Worm (Caenorhabditis elegans) whole organism, young adult: ENCODE results near the gene ndab-2.
A peak's percentile ranks its signal among the peaks of the same experiment; 100 is the strongest.

ENCODE experiments used
- B0019.2 ChIP-seq: fragments of 200-800 bp; sonication (Bioruptor generic); conservative IDR thresholded peaks from 2 replicates; pipeline ENCODE4 v1.3.6; 2022; ENCODE audit warnings: missing genetic modification reagents, missing genetic modification characterization, missing compliant biosample characterization
- B0035.1 ChIP-seq: sonication (generic microtip); optimal IDR thresholded peaks from 2 replicates; lab custom pipeline; 2016; ENCODE audit warnings: missing genetic modification characterization, mild to moderate bottlenecking, missing compliant biosample characterization, missing genotype, missing genetic modification reagents
- F23B12.7 ChIP-seq: sonication (generic microtip); optimal IDR thresholded peaks from 2 replicates; lab custom pipeline; 2017; ENCODE audit warnings: missing genetic modification characterization, mild to moderate bottlenecking, missing compliant biosample characterization, antibody characterized with exemption, moderate library complexity; ENCODE audit not compliant: insufficient read depth
- F52B5.7 ChIP-seq: sonication (generic microtip); optimal IDR thresholded peaks from 2 replicates; lab custom pipeline; 2016; ENCODE audit warnings: mild to moderate bottlenecking, missing genetic modification characterization, missing compliant biosample characterization
- F57C9.4 ChIP-seq: sonication (generic microtip); optimal IDR thresholded peaks from 2 replicates; lab custom pipeline; 2017; ENCODE audit warnings: mild to moderate bottlenecking, missing genetic modification characterization, missing compliant biosample characterization
- K12H6.12 ChIP-seq: fragments of 200-800 bp; sonication (Bioruptor generic); optimal IDR thresholded peaks from 2 replicates; lab custom pipeline; 2018; ENCODE audit warnings: mild to moderate bottlenecking, missing genetic modification characterization, missing compliant biosample characterization
- T26A5.8 ChIP-seq: sonication (generic microtip); optimal IDR thresholded peaks from 2 replicates; lab custom pipeline; 2016; ENCODE audit warnings: missing genetic modification characterization, missing compliant biosample characterization
- Y53F4B.3 ChIP-seq: fragments of 200-800 bp; sonication (Bioruptor generic); IDR thresholded peaks from 2 replicates; pipeline ENCODE4 v1.3.6; 2022; ENCODE audit warnings: missing genetic modification reagents, missing genetic modification characterization, missing compliant biosample characterization
- Y79H2A.3 ChIP-seq: fragments of 200-800 bp; sonication (Bioruptor generic); conservative IDR thresholded peaks from 2 replicates; pipeline ENCODE4 v1.3.6; 2022; ENCODE audit warnings: missing genetic modification reagents, missing genetic modification characterization, missing compliant biosample characterization
- Y95B8A.8 ChIP-seq: fragments of 200-800 bp; sonication (Bioruptor generic); IDR thresholded peaks from 2 replicates; pipeline ENCODE4 v1.3.6; 2022; ENCODE audit warnings: missing genetic modification reagents, missing genetic modification characterization, missing compliant biosample characterization
- akir-1 ChIP-seq: fragments of 200-800 bp; sonication (Bioruptor generic); optimal IDR thresholded peaks from 2 replicates; lab custom pipeline; 2018; ENCODE audit warnings: mild to moderate bottlenecking, missing genetic modification characterization, moderate library complexity, missing compliant biosample characterization
- aptf-2 ChIP-seq: fragments of 200-800 bp; sonication (Bioruptor generic); conservative IDR thresholded peaks from 2 replicates; pipeline ENCODE4 v1.3.6; 2022; ENCODE audit warnings: missing genetic modification reagents, missing genetic modification characterization, missing compliant biosample characterization
- attf-3 ChIP-seq: fragments of 200-800 bp; sonication (Bioruptor generic); conservative IDR thresholded peaks from 2 replicates; pipeline ENCODE4 v1.3.6; 2022; ENCODE audit warnings: missing genetic modification reagents, missing genetic modification characterization, missing compliant biosample characterization
- ccch-3 ChIP-seq: fragments of 200-800 bp; sonication (Bioruptor generic); optimal IDR thresholded peaks from 2 replicates; lab custom pipeline; 2018; ENCODE audit warnings: mild to moderate bottlenecking, missing genetic modification characterization, missing compliant biosample characterization
- cebp-1 ChIP-seq, 2 experiments: fragments of 200-800 bp in 1 of 2; sonication (Bioruptor generic) in 1 of 2; sonication (generic microtip) in 1 of 2; IDR thresholded peaks in 1 of 2; optimal IDR thresholded peaks in 1 of 2; 2 replicates each; pipeline versions ENCODE4 v1.3.6 to Lab custom; 2017 to 2022; ENCODE audit warnings: missing compliant biosample characterization in 2 of 2, missing genetic modification characterization in 2 of 2, mild to moderate bottlenecking in 1 of 2, missing genetic modification reagents in 1 of 2, moderate library complexity in 1 of 2
- ceh-91 ChIP-seq: fragments of 200-800 bp; sonication (Bioruptor generic); IDR thresholded peaks from 2 replicates; pipeline ENCODE4 v1.3.6; 2022; ENCODE audit warnings: missing genetic modification reagents, missing genetic modification characterization, missing compliant biosample characterization
- die-1 ChIP-seq: sonication (generic microtip); optimal IDR thresholded peaks from 2 replicates; lab custom pipeline; 2016; ENCODE audit warnings: missing genotype, mild to moderate bottlenecking, missing genetic modification characterization, missing compliant biosample characterization
- dox-1 ChIP-seq: fragments of 200-800 bp; sonication (Bioruptor generic); IDR thresholded peaks from 2 replicates; pipeline ENCODE4 v1.3.6; 2022; ENCODE audit warnings: missing genetic modification reagents, missing genetic modification characterization, missing compliant biosample characterization
- dpff-1 ChIP-seq: sonication (generic microtip); optimal IDR thresholded peaks from 2 replicates; lab custom pipeline; 2017; ENCODE audit warnings: mild to moderate bottlenecking, missing genetic modification characterization, missing compliant biosample characterization
- egl-44 ChIP-seq: fragments of 200-800 bp; sonication (Bioruptor generic); IDR thresholded peaks from 2 replicates; pipeline ENCODE4 v1.3.6; 2022; ENCODE audit warnings: missing genetic modification reagents, missing genetic modification characterization, missing compliant biosample characterization
- ets-4 ChIP-seq: fragments of 200-800 bp; sonication (Bioruptor generic); optimal IDR thresholded peaks from 2 replicates; lab custom pipeline; 2018; ENCODE audit warnings: mild to moderate bottlenecking, missing genetic modification characterization, missing compliant biosample characterization
- gei-17 ChIP-seq: fragments of 200-800 bp; sonication (Bioruptor generic); optimal IDR thresholded peaks from 2 replicates; lab custom pipeline; 2018; ENCODE audit warnings: mild to moderate bottlenecking, missing genetic modification characterization, missing compliant biosample characterization
- him-1 ChIP-seq: sonication (generic microtip); optimal IDR thresholded peaks from 2 replicates; lab custom pipeline; 2016; ENCODE audit warnings: missing genotype, missing genetic modification reagents, missing genetic modification characterization, missing compliant biosample characterization
- hlh-12 ChIP-seq: sonication (generic microtip); optimal IDR thresholded peaks from 2 replicates; lab custom pipeline; 2016; ENCODE audit warnings: missing genetic modification characterization, missing compliant biosample characterization
- hlh-26 ChIP-seq: fragments of 200-800 bp; sonication (Bioruptor generic); conservative IDR thresholded peaks from 2 replicates; pipeline ENCODE4 v1.3.6; 2022; ENCODE audit warnings: missing genetic modification reagents, missing genetic modification characterization, missing compliant biosample characterization
- hmg-1.2 ChIP-seq: fragments of 200-800 bp; sonication (Bioruptor generic); IDR thresholded peaks from 2 replicates; pipeline ENCODE4 v1.3.6; 2022; ENCODE audit warnings: missing genetic modification reagents, missing genetic modification characterization, missing compliant biosample characterization
- let-607 ChIP-seq, 2 experiments: fragments of 200-800 bp in 1 of 2; sonication (Bioruptor generic) in 1 of 2; sonication (generic microtip) in 1 of 2; optimal IDR thresholded peaks; 2 replicates each; lab custom pipeline; 2016 to 2018; ENCODE audit warnings: mild to moderate bottlenecking in 2 of 2, missing compliant biosample characterization in 2 of 2, missing genetic modification characterization in 2 of 2, moderate library complexity in 2 of 2, missing genotype in 1 of 2
- lin-40 ChIP-seq: sonication (generic microtip); optimal IDR thresholded peaks from 2 replicates; lab custom pipeline; 2016; ENCODE audit warnings: missing genetic modification characterization, mild to moderate bottlenecking, missing compliant biosample characterization, missing genotype, missing genetic modification reagents
- lin-54 ChIP-seq: fragments of 200-800 bp; sonication (Bioruptor generic); optimal IDR thresholded peaks from 2 replicates; lab custom pipeline; 2018; ENCODE audit warnings: mild to moderate bottlenecking, missing genetic modification characterization, missing compliant biosample characterization
- lir-1 ChIP-seq: fragments of 200-800 bp; sonication (Bioruptor generic); conservative IDR thresholded peaks from 2 replicates; pipeline ENCODE4 v1.3.6; 2022; ENCODE audit warnings: missing genetic modification reagents, missing genetic modification characterization, missing compliant biosample characterization
- madf-10 ChIP-seq: sonication (generic microtip); optimal IDR thresholded peaks from 2 replicates; lab custom pipeline; 2016; ENCODE audit warnings: mild to moderate bottlenecking, missing genetic modification characterization, missing compliant biosample characterization
- madf-3 ChIP-seq: fragments of 200-800 bp; sonication (Bioruptor generic); IDR thresholded peaks from 2 replicates; pipeline ENCODE4 v1.3.6; 2022; ENCODE audit warnings: missing genetic modification reagents, missing genetic modification characterization, missing compliant biosample characterization
- mel-28 ChIP-seq: sonication (generic microtip); optimal IDR thresholded peaks from 2 replicates; lab custom pipeline; 2016; ENCODE audit warnings: borderline replicate concordance, mild to moderate bottlenecking, missing genetic modification characterization, missing compliant biosample characterization
- mxl-1 ChIP-seq: sonication (generic microtip); optimal IDR thresholded peaks from 2 replicates; lab custom pipeline; 2016; ENCODE audit warnings: missing genetic modification characterization, missing compliant biosample characterization
- nfya-1 ChIP-seq: sonication (generic microtip); optimal IDR thresholded peaks from 2 replicates; lab custom pipeline; 2017; ENCODE audit warnings: antibody characterized with exemption, missing compliant biosample characterization, missing genetic modification characterization, borderline replicate concordance; ENCODE audit not compliant: insufficient read depth
- nfyb-1 ChIP-seq: fragments of 200-800 bp; sonication (Bioruptor generic); IDR thresholded peaks from 2 replicates; pipeline ENCODE4 v1.3.6; 2022; ENCODE audit warnings: missing genetic modification reagents, missing genetic modification characterization, missing compliant biosample characterization
- nhr-179 ChIP-seq: sonication (generic microtip); optimal IDR thresholded peaks from 2 replicates; lab custom pipeline; 2016; ENCODE audit warnings: mild to moderate bottlenecking, missing genetic modification characterization, missing compliant biosample characterization
- nhr-80 ChIP-seq: sonication (generic microtip); optimal IDR thresholded peaks from 2 replicates; lab custom pipeline; 2016; ENCODE audit warnings: missing genetic modification characterization, missing compliant biosample characterization
- nhr-90 ChIP-seq: sonication (generic microtip); optimal IDR thresholded peaks from 2 replicates; lab custom pipeline; 2016; ENCODE audit warnings: missing genotype, mild to moderate bottlenecking, missing genetic modification characterization, missing compliant biosample characterization
- rec-8 ChIP-seq, 2 experiments: sonication (generic microtip); optimal IDR thresholded peaks; 2 replicates each; lab custom pipeline; 2016; ENCODE audit warnings: mild to moderate bottlenecking in 2 of 2, missing genetic modification characterization in 2 of 2, missing genetic modification reagents in 2 of 2, missing genotype in 2 of 2, missing biosample characterization in 1 of 2, missing compliant biosample characterization in 1 of 2, moderate library complexity in 1 of 2
- rpc-1 ChIP-seq, 2 experiments: fragments of 150-350 bp in 1 of 2; sonication (generic microtip) in 1 of 2; optimal IDR thresholded peaks; 2 replicates each; lab custom pipeline; 2014 to 2018; ENCODE audit warnings: missing biosample characterization in 1 of 2, missing genetic modification characterization in 1 of 2, missing genetic modification reagents in 1 of 2, missing genotype in 1 of 2
- snpc-4 ChIP-seq, 5 experiments: fragments of 150-350 bp in 1 of 5; sonication (generic microtip) in 4 of 5; optimal IDR thresholded peaks; 2 replicates each; lab custom pipeline; 2014 to 2018; ENCODE audit warnings: missing genetic modification characterization in 5 of 5, missing biosample characterization in 3 of 5, antibody characterized with exemption in 2 of 5, mild to moderate bottlenecking in 2 of 5, missing compliant biosample characterization in 2 of 5, missing genotype in 2 of 5, moderate library complexity in 2 of 5, missing genetic modification reagents in 1 of 5
- unc-62 ChIP-seq: fragments of 150-350 bp; optimal IDR thresholded peaks from 2 replicates; lab custom pipeline; 2014; ENCODE audit warnings: missing biosample characterization, missing genetic modification reagents, missing genetic modification characterization
- xnd-1 ChIP-seq: sonication (generic microtip); optimal IDR thresholded peaks from 2 replicates; lab custom pipeline; 2016; ENCODE audit warnings: missing genotype, missing genetic modification reagents, missing genetic modification characterization, missing compliant biosample characterization
- zfh-2 ChIP-seq: fragments of 200-800 bp; sonication (Bioruptor generic); conservative IDR thresholded peaks from 2 replicates; pipeline ENCODE4 v1.3.6; 2022; ENCODE audit warnings: missing genetic modification reagents, missing genetic modification characterization, missing compliant biosample characterization
- ztf-3 ChIP-seq: fragments of 200-800 bp; sonication (Bioruptor generic); optimal IDR thresholded peaks from 2 replicates; lab custom pipeline; 2018; ENCODE audit warnings: mild to moderate bottlenecking, missing genetic modification characterization, missing compliant biosample characterization
- ztf-6 ChIP-seq: fragments of 200-800 bp; sonication (Bioruptor generic); IDR thresholded peaks from 2 replicates; pipeline ENCODE4 v1.3.6; 2022; ENCODE audit warnings: missing genetic modification reagents, missing genetic modification characterization, missing compliant biosample characterization

Gene ndab-2

DNA sequence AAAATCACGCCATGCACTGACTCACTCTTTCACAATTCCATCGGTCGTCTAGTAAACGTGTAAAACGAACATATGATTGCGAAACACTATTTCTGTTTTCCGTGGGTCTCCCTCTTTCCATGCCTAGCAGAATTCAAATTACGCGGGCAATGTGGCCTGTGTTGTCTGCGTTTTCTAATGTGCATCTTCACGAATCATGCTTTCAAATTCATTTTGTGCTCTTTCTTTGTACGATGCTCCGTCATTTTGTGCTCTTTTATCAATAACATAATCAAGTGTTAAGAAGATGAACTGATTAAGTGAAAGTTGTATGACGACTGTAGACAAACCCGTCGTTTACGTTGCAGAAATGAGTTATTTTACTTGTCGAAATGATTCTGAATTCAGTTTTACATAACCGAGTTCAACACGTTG is 14.7 kb upstream of the ndab-2 start (continued):
- TF ChIP-seq snpc-4 (GFP tag; optimal IDR thresholded peaks at IDR 0.05; lab: Kevin White, UChicago) (no peak), snpc-4 (tag; optimal IDR thresholded peaks at IDR 0.05; lab: Kevin White, UChicago) (peak in 2 of 4 experiments; percentile 21 to 76), akir-1 (GFP tag; lab: Kevin White, UChicago) (no peak), Y79H2A.3 (GFP tag; lab: Robert Waterston, UW) (no peak), aptf-2 (GFP tag; lab: Robert Waterston, UW) (no peak), rpc-1 (optimal IDR thresholded peaks at IDR 0.05; lab: Kevin White, UChicago) (no peak), rpc-1 (tag; optimal IDR thresholded peaks at IDR 0.05; lab: Kevin White, UChicago) (no peak), madf-10 (no peak), nfyb-1 (GFP tag; lab: Robert Waterston, UW) (0 out of 2 replicates have a peak, but pooled peaks have one; percentile 55), hlh-26 (GFP tag; lab: Robert Waterston, UW) (no peak), nhr-80 (peak; percentile 98), F52B5.7 (no peak), unc-62 (GFP tag; lab: Kevin White, UChicago) (no peak), rec-8 (tag; optimal IDR thresholded peaks at IDR 0.05; lab: Kevin White, UChicago) (no peak), T26A5.8 (tag; lab: Kevin White, UChicago) (no peak), lin-54 (GFP tag; lab: Kevin White, UChicago) (peak; percentile 61), attf-3 (GFP tag; lab: Robert Waterston, UW) (no peak), nhr-90 (tag; lab: Kevin White, UChicago) (peak; percentile 1), cebp-1 (GFP tag; IDR thresholded peaks at IDR 0.05; lab: Robert Waterston, UW) (peak; percentile 97), cebp-1 (tag; optimal IDR thresholded peaks at IDR 0.05; lab: Kevin White, UChicago) (peak; percentile 99), madf-3 (GFP tag; lab: Robert Waterston, UW) (no peak), B0019.2 (GFP tag; lab: Robert Waterston, UW) (no peak), hlh-12 (tag; lab: Kevin White, UChicago) (no peak), B0035.1 (tag; lab: Kevin White, UChicago) (no peak), K12H6.12 (peak; percentile 27), hmg-1.2 (GFP tag; lab: Robert Waterston, UW) (no peak; the same call in 1 of the 2 replicates), mel-28 (tag; lab: Kevin White, UChicago) (no peak), lin-40 (tag; lab: Kevin White, UChicago) (peak; percentile 15), dpff-1 (tag; lab: Kevin White, UChicago) (no peak), xnd-1 (no peak), lir-1 (GFP tag; lab: Robert Waterston, UW) (no peak), dox-1 (GFP tag; lab: Robert Waterston, UW) (peak; percentile 65), Y53F4B.3 (GFP tag; lab: Robert Waterston, UW) (no peak), zfh-2 (GFP tag; lab: Robert Waterston, UW) (no peak), ccch-3 (no peak), ztf-6 (GFP tag; lab: Robert Waterston, UW) (no peak), gei-17 (GFP tag; lab: Kevin White, UChicago) (no peak), ztf-3 (no peak), nfya-1 (tag; lab: Kevin White, UChicago) (no peak), nhr-179 (no peak), ets-4 (GFP tag; lab: Kevin White, UChicago) (peak; percentile 87), let-607 (tag; optimal IDR thresholded peaks at IDR 0.05; lab: Kevin White, UChicago) (peak; percentile 68 to 75), ceh-91 (GFP tag; lab: Robert Waterston, UW) (no peak), egl-44 (GFP tag; lab: Robert Waterston, UW) (no peak), die-1 (tag; lab: Kevin White, UChicago) (no peak), Y95B8A.8 (GFP tag; lab: Robert Waterston, UW) (no peak), mxl-1 (tag; lab: Kevin White, UChicago) (no peak), him-1 (no peak), F57C9.4 (tag; lab: Kevin White, UChicago) (no peak), F23B12.7 (tag; lab: Kevin White, UChicago) (peak; percentile 28)
